Comparison of ENCODE assay signal across 2 fruit fly cellular contexts in the genomic region with DNA sequence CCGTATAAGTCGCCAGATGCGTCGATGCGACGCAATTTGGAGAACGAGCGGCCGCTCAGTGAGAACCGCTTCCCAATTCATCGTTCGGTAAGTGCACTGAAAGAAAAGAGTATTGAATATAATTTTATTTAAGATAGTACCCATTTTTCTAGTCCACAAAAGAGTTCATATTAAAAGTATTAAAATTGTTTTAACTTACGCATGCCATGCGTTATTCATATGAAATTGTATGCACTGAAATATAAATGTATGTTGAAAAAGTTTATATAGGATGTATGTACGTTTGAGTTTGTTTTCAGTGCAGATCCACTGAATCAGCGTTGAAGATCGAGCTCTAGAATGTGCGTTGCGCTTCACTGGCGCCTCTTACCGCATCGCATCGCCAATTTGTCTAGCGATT.
TF ChIP-seq lines count a peak whose summit lies in the region.

No protein-coding gene starts in this region.

TF ChIP-seq in whole organism, embryonic, 481 proteins besides CTCF, POLR2A, EP300 and RAD21 (continued from another document):
- TF ChIP-seq CG15514 (GFP tag; optimal IDR thresholded peaks at IDR 0.05; lab: Kevin White, UChicago) (peak; percentile 3), Deaf1 (tag; optimal IDR thresholded peaks at IDR 0.05; lab: Kevin White, UChicago) (peak; percentile 64), CG7839 (tag; optimal IDR thresholded peaks at IDR 0.05; lab: Kevin White, UChicago) (peak; percentile 24), Trl (optimal IDR thresholded peaks at IDR 0.05; lab: Kevin White, UChicago) (no peak), Trl (GFP tag; optimal IDR thresholded peaks at IDR 0.05; lab: Kevin White, UChicago) (no peak), CG15269 (tag; optimal IDR thresholded peaks at IDR 0.05; lab: Kevin White, UChicago) (peak; percentile 18), CG17385 (GFP tag; optimal IDR thresholded peaks at IDR 0.05; lab: Kevin White, UChicago) (no peak), CG6791 (GFP tag; IDR thresholded peaks at IDR 0.05; lab: Robert Waterston, UW; ENCODE audit: partially characterized antibody) (no peak), kah (GFP tag; optimal IDR thresholded peaks at IDR 0.05; lab: Kevin White, UChicago) (no peak), unpg (GFP tag; optimal IDR thresholded peaks at IDR 0.05; lab: Kevin White, UChicago) (peak; percentile 17), grau (tag; optimal IDR thresholded peaks at IDR 0.05; lab: Kevin White, UChicago) (peak; percentile 29), CoRest (tag; optimal IDR thresholded peaks at IDR 0.05; lab: Kevin White, UChicago) (no peak), CG11504 (tag; optimal IDR thresholded peaks at IDR 0.05; lab: Kevin White, UChicago) (peak; percentile 15), CG11085 (GFP tag; IDR thresholded peaks at IDR 0.05; lab: Robert Waterston, UW) (no peak), CG6854 (GFP tag; optimal IDR thresholded peaks at IDR 0.05; lab: Kevin White, UChicago) (no peak), CG30403 (GFP tag; optimal IDR thresholded peaks at IDR 0.05; lab: Kevin White, UChicago) (peak; percentile 7), CG3281 (GFP tag; optimal IDR thresholded peaks at IDR 0.05; lab: Kevin White, UChicago) (peak; percentile 11), Pdp1 (GFP tag; optimal IDR thresholded peaks at IDR 0.05; lab: Kevin White, UChicago) (peak in 1 of 2 experiments; percentile 4), Dfd (GFP tag; optimal IDR thresholded peaks at IDR 0.05; lab: Kevin White, UChicago) (no peak), slbo (GFP tag; IDR thresholded peaks at IDR 0.05; lab: Robert Waterston, UW) (peak; percentile 46; the same call in 1 of the 2 replicates), CG2678 (tag; optimal IDR thresholded peaks at IDR 0.05; lab: Kevin White, UChicago) (peak; percentile 22), CG6272 (GFP tag; IDR thresholded peaks at IDR 0.05; lab: Robert Waterston, UW) (no peak), row (GFP tag; IDR thresholded peaks at IDR 0.05; lab: Robert Waterston, UW) (peak; percentile 53), Drgx (GFP tag; IDR thresholded peaks at IDR 0.05; lab: Robert Waterston, UW) (peak; percentile 28; the same call in 1 of the 2 replicates), gem (tag; optimal IDR thresholded peaks at IDR 0.05; lab: Kevin White, UChicago) (peak; percentile 43), CG11695 (GFP tag; IDR thresholded peaks at IDR 0.05; lab: Robert Waterston, UW) (0 out of 3 replicates have a peak, but pooled peaks have one; percentile 17), Rfx (GFP tag; IDR thresholded peaks at IDR 0.05; lab: Robert Waterston, UW) (0 out of 2 replicates have a peak, but pooled peaks have one; percentile 12), CG12236 (GFP tag; optimal IDR thresholded peaks at IDR 0.05; lab: Kevin White, UChicago) (no peak), sens (GFP tag; lab: Kevin White, UChicago) (peak; percentile 86)

TF ChIP-seq in whole organism, prepupa, 60 proteins besides CTCF, POLR2A, EP300 and RAD21 (continued from another document):
- TF ChIP-seq acj6 (GFP tag; optimal IDR thresholded peaks at IDR 0.05; lab: Kevin White, UChicago) (peak; percentile 16), CG3032 (tag; optimal IDR thresholded peaks at IDR 0.05; lab: Kevin White, UChicago) (no peak), Lpt (GFP tag; optimal IDR thresholded peaks at IDR 0.05; lab: Kevin White, UChicago) (no peak), esn (GFP tag; optimal IDR thresholded peaks at IDR 0.05; lab: Kevin White, UChicago) (no peak), net (GFP tag; optimal IDR thresholded peaks at IDR 0.05; lab: Kevin White, UChicago) (peak; percentile 23), CG8319 (GFP tag; optimal IDR thresholded peaks at IDR 0.05; lab: Kevin White, UChicago) (no peak), fd85E (GFP tag; optimal IDR thresholded peaks at IDR 0.05; lab: Kevin White, UChicago) (no peak), CG6792 (GFP tag; optimal IDR thresholded peaks at IDR 0.05; lab: Kevin White, UChicago) (no peak), CG3919 (GFP tag; optimal IDR thresholded peaks at IDR 0.05; lab: Kevin White, UChicago) (peak; percentile 30), CG6808 (GFP tag; optimal IDR thresholded peaks at IDR 0.05; lab: Kevin White, UChicago) (no peak), CG32006 (GFP tag; optimal IDR thresholded peaks at IDR 0.05; lab: Kevin White, UChicago) (peak; percentile 51), eg (GFP tag; IDR thresholded peaks at IDR 0.05; lab: Robert Waterston, UW) (no peak)
TF ChIP-seq in whole organism, prepupa: peak in this region for 14.
